Fruit fly (Drosophila melanogaster): Measurements from ENCODE around the gene CG13895.

The CG13895 gene

DNA sequence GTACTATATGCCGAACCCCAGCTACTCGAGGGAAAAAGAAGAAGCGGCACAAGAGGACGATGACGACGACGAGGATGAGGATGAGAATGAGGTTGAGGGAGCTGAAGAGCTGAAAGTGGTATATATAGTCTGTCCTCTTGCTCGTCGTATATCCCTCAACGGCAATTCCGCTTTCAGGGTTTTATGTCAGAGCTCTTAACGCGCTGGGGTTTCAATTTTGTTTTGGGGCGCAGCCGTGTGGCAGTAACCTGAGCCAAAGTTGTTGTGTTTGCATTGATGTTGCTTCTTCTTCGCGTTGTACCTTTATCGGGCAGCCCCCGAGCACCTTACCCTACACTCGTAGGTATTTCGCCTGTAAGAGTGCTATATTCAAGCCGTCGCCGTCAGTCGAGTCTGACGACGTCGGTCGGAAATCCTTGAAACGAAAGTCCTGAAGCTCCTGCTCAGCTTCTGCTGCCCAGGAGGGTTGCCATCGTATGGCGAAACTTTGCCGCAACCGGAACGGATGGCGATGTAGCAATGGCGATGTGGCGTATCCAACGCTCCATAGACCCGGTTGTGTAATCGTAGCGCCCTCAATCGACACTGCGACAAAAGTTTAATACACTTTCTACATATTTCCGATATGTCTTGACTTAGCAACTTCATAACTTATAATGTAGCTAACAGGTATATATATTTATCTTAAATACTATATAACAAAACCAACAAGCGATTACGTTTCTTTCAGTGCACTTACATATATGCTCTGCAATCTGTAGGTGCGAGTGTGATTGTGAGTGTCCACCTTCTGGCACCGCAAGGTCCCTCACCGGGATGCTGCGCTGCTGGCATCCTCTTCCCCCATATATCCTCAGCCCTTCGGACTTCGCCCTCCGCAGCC lies 3.1 kb downstream of the CG13895 start (continued):
- TF ChIP-seq CkIIα-i1 (GFP tag; IDR thresholded peaks at IDR 0.05) (no peak), ham (GFP tag; IDR thresholded peaks at IDR 0.05) (no peak), emc (GFP tag; optimal IDR thresholded peaks at IDR 0.05) (no peak), CG15073 (GFP tag; optimal IDR thresholded peaks at IDR 0.05) (no peak), CG6791 (GFP tag; IDR thresholded peaks at IDR 0.05; ENCODE audit: partially characterized antibody) (no peak), Hmr (GFP tag; optimal IDR thresholded peaks at IDR 0.05) (peak; percentile 35), CG3163 (GFP tag; optimal IDR thresholded peaks at IDR 0.05) (no peak), CG30431 (GFP tag; optimal IDR thresholded peaks at IDR 0.05) (no peak), E2f1 (GFP tag; IDR thresholded peaks at IDR 0.05) (0 out of 2 replicates have a peak, but pooled peaks have one; percentile 31), prd (optimal IDR thresholded peaks at IDR 0.05) (no peak), prd (GFP tag; IDR thresholded peaks at IDR 0.05) (peak; percentile 57; the same call in 1 of the 3 replicates), sob (GFP tag; IDR thresholded peaks at IDR 0.05) (no peak), exex (tag; optimal IDR thresholded peaks at IDR 0.05) (no peak), salm (tag; optimal IDR thresholded peaks at IDR 0.05) (no peak), HLHmδ (GFP tag; optimal IDR thresholded peaks at IDR 0.05) (no peak), crp (GFP tag; optimal IDR thresholded peaks at IDR 0.05) (no peak), cg (GFP tag; optimal IDR thresholded peaks at IDR 0.05) (no peak), row (GFP tag; IDR thresholded peaks at IDR 0.05) (peak; percentile 51; the same call in 2 of the 3 replicates), CG33213 (GFP tag; optimal IDR thresholded peaks at IDR 0.05) (no peak), slp2 (GFP tag; optimal IDR thresholded peaks at IDR 0.05) (no peak), Fer2 (tag; optimal IDR thresholded peaks at IDR 0.05) (no peak), Gug (GFP tag; IDR thresholded peaks at IDR 0.05) (no peak), CG16779 (GFP tag; IDR thresholded peaks at IDR 0.05) (no peak), maf-S (GFP tag; optimal IDR thresholded peaks at IDR 0.05) (no peak), D19A (tag; optimal IDR thresholded peaks at IDR 0.05) (no peak), NfI (GFP tag; optimal IDR thresholded peaks at IDR 0.05) (no peak), CG4424 (GFP tag; optimal IDR thresholded peaks at IDR 0.05) (peak; percentile 15), CG8290 (GFP tag; optimal IDR thresholded peaks at IDR 0.05) (no peak), CG8290 (tag; optimal IDR thresholded peaks at IDR 0.05) (no peak), CG5180 (GFP tag; optimal IDR thresholded peaks at IDR 0.05) (no peak), Dek (tag; optimal IDR thresholded peaks at IDR 0.05) (no peak), Aef1 (GFP tag; IDR thresholded peaks at IDR 0.05) (no peak), CG17385 (GFP tag; optimal IDR thresholded peaks at IDR 0.05) (no peak), CG14860 (GFP tag; IDR thresholded peaks at IDR 0.05; ENCODE audit: partially characterized antibody) (no peak), bsh (GFP tag; optimal IDR thresholded peaks at IDR 0.05) (peak in 1 of 2 experiments; percentile 49), Lhr (GFP tag; optimal IDR thresholded peaks at IDR 0.05) (no peak), CG1024 (GFP tag; IDR thresholded peaks at IDR 0.05) (peak; percentile 52; the same call in 1 of the 2 replicates), bbx (GFP tag; IDR thresholded peaks at IDR 0.05; ENCODE audit: partially characterized antibody) (no peak), CG7745 (tag; optimal IDR thresholded peaks at IDR 0.05) (no peak), CG12155 (GFP tag; optimal IDR thresholded peaks at IDR 0.05) (no peak), CG18262 (tag; optimal IDR thresholded peaks at IDR 0.05) (peak; percentile 5), ATbp (GFP tag; optimal IDR thresholded peaks at IDR 0.05) (no peak), mld (GFP tag; IDR thresholded peaks at IDR 0.05; ENCODE audit: partially characterized antibody) (no peak), Mes4 (GFP tag; optimal IDR thresholded peaks at IDR 0.05) (no peak), CG10366 (GFP tag; IDR thresholded peaks at IDR 0.05) (peak; percentile 56), fd3F (GFP tag; optimal IDR thresholded peaks at IDR 0.05) (no peak), CG17829 (tag; optimal IDR thresholded peaks at IDR 0.05) (peak; percentile 20), Blimp-1 (GFP tag; optimal IDR thresholded peaks at IDR 0.05) (peak; percentile 35), fd102C (GFP tag; optimal IDR thresholded peaks at IDR 0.05) (no peak)

Measured in whole organism, embryonic.